Worm (Caenorhabditis elegans): ENCODE data around the gene vha-17.
A peak's percentile ranks its signal among the peaks of the same experiment; 100 is the strongest.

Gene vha-17

ce11 chrIV:9343102-9343599 is 21.6 kb downstream of the vha-17 start, which contains the start of gene pigc-1 (continued):
- TF ChIP-seq F10E7.11 (tag; optimal IDR thresholded peaks at IDR 0.05) = no peak
- no peak for TF ChIP-seq Y53F4B.3 (GFP tag; IDR thresholded peaks at IDR 0.05)
- TF ChIP-seq fkh-3 (tag; optimal IDR thresholded peaks at IDR 0.05) = no peak
- no peak for TF ChIP-seq T26A5.8 (tag; optimal IDR thresholded peaks at IDR 0.05)
- TF ChIP-seq mes-4 (tag; optimal IDR thresholded peaks at IDR 0.05) = no peak
- 0 out of 2 replicates have a peak, but pooled peaks have one; percentile 10 for TF ChIP-seq B0336.3 (GFP tag; IDR thresholded peaks at IDR 0.05)
- no peak for TF ChIP-seq nhr-120 (GFP tag; IDR thresholded peaks at IDR 0.05)
- no peak for TF ChIP-seq lin-26 (GFP tag; IDR thresholded peaks at IDR 0.05)
- TF ChIP-seq C17E4.6 (GFP tag; IDR thresholded peaks at IDR 0.05) = no peak
- TF ChIP-seq nfya-1 (tag; optimal IDR thresholded peaks at IDR 0.05; ENCODE audit: borderline replicate concordance, insufficient read depth) = no peak
- no peak for TF ChIP-seq F39B2.1 (GFP tag; IDR thresholded peaks at IDR 0.05)
- no peak for TF ChIP-seq unc-130 (GFP tag; optimal IDR thresholded peaks at IDR 0.05)
- no peak for TF ChIP-seq madf-3 (GFP tag; IDR thresholded peaks at IDR 0.05)
- no peak for TF ChIP-seq rcor-1 (GFP tag; IDR thresholded peaks at IDR 0.05)
- TF ChIP-seq ccch-3 (GFP tag; optimal IDR thresholded peaks at IDR 0.05) = no peak
- TF ChIP-seq pha-4 (tag; optimal IDR thresholded peaks at IDR 0.05) = no peak
- TF ChIP-seq dpff-1 (tag; optimal IDR thresholded peaks at IDR 0.05) = no peak

ce11 chrIV:9353728-9354127 is 32.1 kb downstream of the vha-17 start:
- TF ChIP-seq pha-4 (tag; optimal IDR thresholded peaks at IDR 0.05) (no peak), snpc-4 (GFP tag; optimal IDR thresholded peaks at IDR 0.05) (no peak), snpc-4 (tag; optimal IDR thresholded peaks at IDR 0.05) (no peak), ztf-6 (GFP tag; IDR thresholded peaks at IDR 0.05) (no peak), tlf-1 (GFP tag; optimal IDR thresholded peaks at IDR 0.05) (no peak), ztf-18 (tag; optimal IDR thresholded peaks at IDR 0.05) (no peak), unc-130 (GFP tag; optimal IDR thresholded peaks at IDR 0.05) (no peak)

ce11 chrIV:9366411-9366810 is 44.8 kb downstream of the vha-17 start, which contains the start of gene pezo-1:
TSS of gene pezo-1 (minus strand) at chrIV:9366511.
- TF ChIP-seq attf-3 (GFP tag; conservative IDR thresholded peaks at IDR 0.05) = no peak
- no peak for TF ChIP-seq cebp-1 (GFP tag; IDR thresholded peaks at IDR 0.05)
- TF ChIP-seq cebp-1 (tag; optimal IDR thresholded peaks at IDR 0.05) = no peak
- TF ChIP-seq lsl-1 (GFP tag; optimal IDR thresholded peaks at IDR 0.05) = peak; percentile 28
- peak; percentile 11 for TF ChIP-seq snpc-3.4 (tag; optimal IDR thresholded peaks at IDR 0.05)
- 0 out of 2 replicates have a peak, but pooled peaks have one; percentile 25 for TF ChIP-seq hsf-1 (GFP tag; IDR thresholded peaks at IDR 0.05)
- no peak for TF ChIP-seq ceh-58 (GFP tag; IDR thresholded peaks at IDR 0.05)
- no peak for TF ChIP-seq hlh-12 (tag; optimal IDR thresholded peaks at IDR 0.05)
- TF ChIP-seq gei-17 (GFP tag; optimal IDR thresholded peaks at IDR 0.05) = no peak

- TF ChIP-seq F55B11.4 (tag; optimal IDR thresholded peaks at IDR 0.05; ENCODE audit: borderline replicate concordance, insufficient read depth) (no peak), hrde-1 (tag; optimal IDR thresholded peaks at IDR 0.05; ENCODE audit: borderline replicate concordance) (no peak), F37B4.10 (GFP tag; IDR thresholded peaks at IDR 0.05) (no peak), lsl-1 (GFP tag; optimal IDR thresholded peaks at IDR 0.05) (peak; percentile 90), F52B5.7 (tag; optimal IDR thresholded peaks at IDR 0.05) (no peak), snpc-3.4 (tag; optimal IDR thresholded peaks at IDR 0.05) (peak; percentile 70), nfya-1 (tag; optimal IDR thresholded peaks at IDR 0.05; ENCODE audit: borderline replicate concordance, insufficient read depth) (no peak), F49E8.2 (tag; optimal IDR thresholded peaks at IDR 0.05; ENCODE audit: insufficient read depth) (peak; percentile 42), Y56A3A.18 (GFP tag; IDR thresholded peaks at IDR 0.05) (no peak), nhr-80 (tag; optimal IDR thresholded peaks at IDR 0.05) (peak; percentile 15), dpl-1 (GFP tag; optimal IDR thresholded peaks at IDR 0.05) (peak; percentile 76), B0019.2 (GFP tag; conservative IDR thresholded peaks at IDR 0.05) (peak; percentile 20; the same call in 1 of the 2 replicates), ZK185.1 (tag; optimal IDR thresholded peaks at IDR 0.05; ENCODE audit: poor library complexity, severe bottlenecking) (peak; percentile 10), rcor-1 (GFP tag; IDR thresholded peaks at IDR 0.05) (no peak), aptf-2 (GFP tag; conservative IDR thresholded peaks at IDR 0.05) (no peak), C06A6.2 (GFP tag; conservative IDR thresholded peaks at IDR 0.05) (no peak), lin-26 (GFP tag; IDR thresholded peaks at IDR 0.05) (no peak)
Measured at ce11 chrIV:9367852-9368627, 46.4 kb downstream of the vha-17 start.
